Fruit fly (Drosophila melanogaster) whole organism, embryonic: ENCODE data around the gene CG7991.

Experiments
- Asciz ChIP-seq: fragments of 200-800 bp; sonication (Bioruptor generic); optimal IDR thresholded peaks from 2 replicates; lab custom pipeline; 2017; ENCODE audit warnings: missing biosample characterization, mild to moderate bottlenecking, missing genetic modification characterization, missing genetic modification reagents
- Bgb ChIP-seq: fragments of 200-800 bp; sonication (Bioruptor generic); IDR thresholded peaks from 2 replicates; pipeline ENCODE4 v1.3.6; 2022; ENCODE audit warnings: missing biosample characterization, missing genetic modification characterization; ENCODE audit not compliant: partially characterized antibody
- CG11504 ChIP-seq: fragments of 200-800 bp; sonication (Bioruptor generic); optimal IDR thresholded peaks from 3 replicates; lab custom pipeline; 2019; ENCODE audit warnings: missing biosample characterization, mild to moderate bottlenecking, missing genetic modification characterization, moderate library complexity
- CG12391 ChIP-seq: fragments of 200-800 bp; sonication (Bioruptor generic); optimal IDR thresholded peaks from 3 replicates; lab custom pipeline; 2018; ENCODE audit warnings: missing biosample characterization, mild to moderate bottlenecking, missing genetic modification characterization, moderate library complexity
- CG12659 ChIP-seq: fragments of 200-800 bp; sonication (Bioruptor generic); optimal IDR thresholded peaks from 3 replicates; lab custom pipeline; 2017; ENCODE audit warnings: mild to moderate bottlenecking, missing biosample characterization, missing genetic modification reagents, missing genetic modification characterization
- CG13424 ChIP-seq: fragments of 200-800 bp; sonication (Bioruptor generic); optimal IDR thresholded peaks from 2 replicates; lab custom pipeline; 2019; ENCODE audit warnings: missing biosample characterization, mild to moderate bottlenecking, missing genetic modification characterization, moderate library complexity
- CG14050 ChIP-seq: fragments of 200-800 bp; sonication (Bioruptor generic); IDR thresholded peaks from 3 replicates; pipeline ENCODE4 v1.3.6; 2022; ENCODE audit warnings: missing biosample characterization, missing genetic modification characterization
- CG14965 ChIP-seq: fragments of 200-800 bp; sonication (Bioruptor generic); optimal IDR thresholded peaks from 2 replicates; lab custom pipeline; 2016; ENCODE audit warnings: missing biosample characterization, missing genetic modification characterization, borderline replicate concordance
- CG17829 ChIP-seq: fragments of 200-800 bp; optimal IDR thresholded peaks from 2 replicates; lab custom pipeline; 2019; ENCODE audit warnings: missing biosample characterization, mild to moderate bottlenecking, missing genetic modification characterization, moderate library complexity
- CG2116 ChIP-seq: fragments of 200-800 bp; sonication (Bioruptor generic); optimal IDR thresholded peaks from 3 replicates; lab custom pipeline; 2018; ENCODE audit warnings: missing biosample characterization, mild to moderate bottlenecking, missing genetic modification characterization
- CG2889 ChIP-seq: fragments of 200-800 bp; sonication (Bioruptor generic); IDR thresholded peaks from 3 replicates; pipeline ENCODE4 v1.3.6; 2022; ENCODE audit warnings: missing biosample characterization, missing genetic modification characterization
- CG30431 ChIP-seq: fragments of 200-800 bp; sonication (Bioruptor generic); optimal IDR thresholded peaks from 2 replicates; lab custom pipeline; 2017; ENCODE audit warnings: missing biosample characterization, missing genetic modification characterization
- CG31388 ChIP-seq: fragments of 200-800 bp; sonication (Bioruptor generic); optimal IDR thresholded peaks from 2 replicates; lab custom pipeline; 2016; ENCODE audit warnings: missing biosample characterization, missing genetic modification characterization
- CG34224 ChIP-seq: fragments of 200-800 bp; sonication (Bioruptor generic); IDR thresholded peaks from 3 replicates; pipeline ENCODE4 v1.3.6; 2022; ENCODE audit warnings: missing biosample characterization, missing genetic modification characterization; ENCODE audit not compliant: partially characterized antibody
- CG3847 ChIP-seq: fragments of 200-800 bp; sonication (Bioruptor generic); IDR thresholded peaks from 2 replicates; pipeline ENCODE4 v1.3.6; 2022; ENCODE audit warnings: missing biosample characterization, missing genetic modification characterization
- CG4328 ChIP-seq: fragments of 200-800 bp; sonication (Bioruptor generic); optimal IDR thresholded peaks from 3 replicates; lab custom pipeline; 2017; ENCODE audit warnings: missing biosample characterization, missing genetic modification reagents, missing genetic modification characterization
- CG6689 ChIP-seq: fragments of 200-800 bp; sonication (Bioruptor generic); IDR thresholded peaks from 2 replicates; pipeline ENCODE4 v1.3.6; 2022; ENCODE audit warnings: missing biosample characterization, missing genetic modification characterization
- CG6765 ChIP-seq: fragments of 200-800 bp; sonication (Bioruptor generic); optimal IDR thresholded peaks from 3 replicates; lab custom pipeline; 2017; ENCODE audit warnings: missing biosample characterization, mild to moderate bottlenecking, missing genetic modification characterization
- CG8089 ChIP-seq: fragments of 200-800 bp; sonication (Bioruptor generic); optimal IDR thresholded peaks from 3 replicates; lab custom pipeline; 2016; ENCODE audit warnings: missing biosample characterization, missing genetic modification characterization
- CG8359 ChIP-seq: fragments of 200-800 bp; sonication (Bioruptor generic); optimal IDR thresholded peaks from 2 replicates; lab custom pipeline; 2017; ENCODE audit warnings: missing biosample characterization, mild to moderate bottlenecking, missing genetic modification characterization, borderline replicate concordance
- CG8765 ChIP-seq: fragments of 200-800 bp; sonication (Bioruptor generic); IDR thresholded peaks from 2 replicates; pipeline ENCODE4 v1.3.6; 2022; ENCODE audit warnings: missing biosample characterization, missing genetic modification characterization
- CG8944 ChIP-seq: fragments of 200-800 bp; sonication (Bioruptor generic); optimal IDR thresholded peaks from 3 replicates; lab custom pipeline; 2016; ENCODE audit warnings: missing biosample characterization, missing genetic modification characterization
- CG9817 ChIP-seq: fragments of 200-800 bp; sonication (Bioruptor generic); optimal IDR thresholded peaks from 2 replicates; lab custom pipeline; 2018; ENCODE audit warnings: missing biosample characterization, mild to moderate bottlenecking, missing genetic modification characterization, moderate library complexity
- D19B ChIP-seq: fragments of 200-800 bp; sonication (Bioruptor generic); optimal IDR thresholded peaks from 2 replicates; lab custom pipeline; 2017; ENCODE audit warnings: missing biosample characterization, mild to moderate bottlenecking, missing genetic modification characterization
- Dip2 ChIP-seq: fragments of 200-800 bp; sonication (Bioruptor generic); IDR thresholded peaks from 2 replicates; pipeline ENCODE4 v1.3.6; 2022; ENCODE audit warnings: missing biosample characterization, missing genetic modification characterization
- Doc3 ChIP-seq: fragments of 200-800 bp; sonication (Bioruptor generic); IDR thresholded peaks from 3 replicates; pipeline ENCODE4 v1.3.6; 2022; ENCODE audit warnings: missing biosample characterization, missing genetic modification characterization; ENCODE audit not compliant: partially characterized antibody
- Gug ChIP-seq: fragments of 200-800 bp; sonication (Bioruptor generic); IDR thresholded peaks from 4 replicates; pipeline ENCODE4 v1.3.6; 2022; ENCODE audit warnings: missing biosample characterization, missing genetic modification characterization
- Hr78 ChIP-seq, 2 experiments: fragments of 200-800 bp in 1 of 2; fragments of >200 bp in 1 of 2; sonication (Bioruptor generic) in 1 of 2; optimal IDR thresholded peaks; 2 replicates each; lab custom pipeline; 2017 to 2019; ENCODE audit warnings: missing biosample characterization in 2 of 2, missing genetic modification characterization in 2 of 2, mild to moderate bottlenecking in 1 of 2, moderate library complexity in 1 of 2
- Jarid2 ChIP-seq: fragments of 200-800 bp; sonication (Bioruptor generic); optimal IDR thresholded peaks from 3 replicates; lab custom pipeline; 2017; ENCODE audit warnings: mild to moderate bottlenecking, missing biosample characterization, missing genetic modification reagents, missing genetic modification characterization
- Kr ChIP-seq: fragments of 200-800 bp; sonication (Bioruptor generic); optimal IDR thresholded peaks from 2 replicates; lab custom pipeline; 2017; ENCODE audit warnings: missing biosample characterization, mild to moderate bottlenecking, missing genetic modification characterization
- Rx ChIP-seq: fragments of 200-800 bp; sonication (Bioruptor generic); IDR thresholded peaks from 2 replicates; pipeline ENCODE4 v1.3.6; 2022; ENCODE audit warnings: missing biosample characterization, missing genetic modification characterization
- ash1 ChIP-seq: fragments of 200-800 bp; sonication (Bioruptor generic); optimal IDR thresholded peaks from 2 replicates; lab custom pipeline; 2018; ENCODE audit warnings: missing biosample characterization, mild to moderate bottlenecking, missing genetic modification characterization
- bab2 ChIP-seq: fragments of 200-800 bp; sonication (Bioruptor generic); optimal IDR thresholded peaks from 2 replicates; lab custom pipeline; 2016; ENCODE audit warnings: missing biosample characterization, missing genetic modification characterization
- ci ChIP-seq: fragments of 200-800 bp; sonication (Bioruptor generic); IDR thresholded peaks from 3 replicates; pipeline ENCODE4 v1.3.6; 2022; ENCODE audit warnings: missing biosample characterization, missing genetic modification characterization
- croc ChIP-seq: fragments of 200-800 bp; sonication (Bioruptor generic); conservative IDR thresholded peaks from 3 replicates; pipeline ENCODE4 v1.3.6; 2022; ENCODE audit warnings: missing biosample characterization, missing genetic modification characterization
- ems ChIP-seq: fragments of 200-800 bp; sonication (Bioruptor generic); optimal IDR thresholded peaks from 3 replicates; lab custom pipeline; 2016; ENCODE audit warnings: missing biosample characterization, missing genetic modification characterization
- gce ChIP-seq: fragments of 200-800 bp; sonication (Bioruptor generic); IDR thresholded peaks from 3 replicates; pipeline ENCODE4 v1.3.6; 2022; ENCODE audit warnings: missing biosample characterization, missing genetic modification characterization
- h ChIP-seq: fragments of >200 bp; optimal IDR thresholded peaks from 2 replicates; lab custom pipeline; 2017
- hb ChIP-seq: fragments of 200-800 bp; sonication (Bioruptor generic); IDR thresholded peaks from 3 replicates; pipeline ENCODE4 v1.3.6; 2022; ENCODE audit warnings: missing biosample characterization, missing genetic modification characterization; ENCODE audit not compliant: partially characterized antibody
- hkb ChIP-seq, 2 experiments: fragments of 200-800 bp in 1 of 2; fragments of >200 bp in 1 of 2; sonication (Bioruptor generic) in 1 of 2; IDR thresholded peaks in 1 of 2; optimal IDR thresholded peaks in 1 of 2; 2 replicates each; pipeline versions ENCODE4 v1.3.6 to Lab custom; 2017 to 2022; ENCODE audit warnings: missing biosample characterization in 1 of 2, missing genetic modification characterization in 1 of 2
- ind ChIP-seq: fragments of 200-800 bp; sonication (Bioruptor generic); optimal IDR thresholded peaks from 3 replicates; lab custom pipeline; 2016; ENCODE audit warnings: missing biosample characterization, missing genetic modification characterization
- klu ChIP-seq: fragments of 200-800 bp; sonication (Bioruptor generic); IDR thresholded peaks from 2 replicates; pipeline ENCODE4 v1.3.6; 2022; ENCODE audit warnings: missing biosample characterization, missing genetic modification characterization
- lmd ChIP-seq: fragments of 200-800 bp; sonication (Bioruptor generic); IDR thresholded peaks from 2 replicates; pipeline ENCODE4 v1.3.6; 2022; ENCODE audit warnings: missing biosample characterization, missing genetic modification characterization
- luna ChIP-seq: fragments of 200-800 bp; sonication (Bioruptor generic); optimal IDR thresholded peaks from 2 replicates; lab custom pipeline; 2016; ENCODE audit warnings: missing biosample characterization, missing genetic modification characterization
- pnt ChIP-seq: fragments of 200-800 bp; sonication (Bioruptor generic); optimal IDR thresholded peaks from 3 replicates; lab custom pipeline; 2016; ENCODE audit warnings: missing biosample characterization, missing genetic modification characterization
- shn ChIP-seq: fragments of 200-800 bp; sonication (Bioruptor generic); optimal IDR thresholded peaks from 3 replicates; lab custom pipeline; 2016; ENCODE audit warnings: missing biosample characterization, missing genetic modification characterization
- sisA ChIP-seq: fragments of 200-800 bp; sonication (Bioruptor generic); IDR thresholded peaks from 2 replicates; pipeline ENCODE4 v1.3.6; 2022; ENCODE audit warnings: missing biosample characterization, missing genetic modification characterization
- tll ChIP-seq, 2 experiments: fragments of 200-800 bp in 1 of 2; fragments of >200 bp in 1 of 2; sonication (Bioruptor generic) in 1 of 2; optimal IDR thresholded peaks; 2 replicates each; lab custom pipeline; 2017 to 2019; ENCODE audit warnings: missing biosample characterization in 2 of 2, missing genetic modification characterization in 2 of 2, mild to moderate bottlenecking in 1 of 2, moderate library complexity in 1 of 2
- wor ChIP-seq: fragments of 200-800 bp; sonication (Bioruptor generic); IDR thresholded peaks from 2 replicates; pipeline ENCODE4 v1.3.6; 2022; ENCODE audit warnings: missing biosample characterization, missing genetic modification characterization

The CG7991 gene

DNA sequence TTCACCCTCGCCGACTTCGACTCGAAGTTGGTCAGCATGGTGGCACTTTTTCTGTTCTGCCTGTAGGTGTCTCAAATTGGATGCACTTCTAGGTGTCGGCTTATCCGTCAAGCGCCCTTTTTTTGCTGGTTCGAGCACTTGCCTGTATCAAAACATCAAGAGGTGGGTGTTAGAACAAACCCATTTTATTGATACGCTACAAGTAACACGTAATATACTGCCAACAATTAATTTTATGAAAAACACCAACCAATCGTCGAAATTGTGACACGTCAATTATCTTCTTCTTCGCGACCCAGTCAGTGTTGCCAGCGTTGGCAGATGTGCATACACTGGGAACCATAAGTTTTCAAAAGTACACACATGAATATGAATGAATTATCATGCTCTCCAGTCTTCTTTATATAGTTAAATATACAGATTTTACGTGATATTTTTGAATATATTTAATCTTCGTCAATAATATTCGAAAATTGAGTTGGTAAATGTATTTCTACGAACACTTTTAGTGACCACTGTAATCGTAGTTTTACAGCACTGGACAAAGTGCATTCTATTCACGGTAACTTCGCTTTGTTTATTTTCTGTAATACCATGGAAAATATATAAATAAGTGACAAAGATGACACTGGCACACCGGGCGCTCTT, 29.5 kb upstream of the CG7991 start, which contains the start of the genes alphaCOP and CG13919 (continued):
- TF ChIP-seq ci (peak; percentile 97), ash1 (GFP tag; lab: Kevin White, UChicago) (peak; percentile 7), CG8765 (GFP tag; lab: Robert Waterston, UW) (peak; percentile 94), Hr78 (GFP tag; optimal IDR thresholded peaks at IDR 0.05; lab: Kevin White, UChicago) (peak in 1 of 2 experiments; percentile 93), CG6689 (peak; percentile 97), CG8359 (GFP tag; lab: Kevin White, UChicago) (peak; percentile 79), CG6765 (peak; percentile 89), shn (GFP tag; lab: Kevin White, UChicago) (peak; percentile 84), CG12659 (peak; percentile 98), klu (GFP tag; lab: Robert Waterston, UW) (peak; percentile 89), Asciz (GFP tag; lab: Kevin White, UChicago) (no peak), D19B (peak; percentile 86), CG13424 (tag; lab: Kevin White, UChicago) (peak; percentile 97), hkb (optimal IDR thresholded peaks at IDR 0.05; lab: Kevin White, UChicago) (no peak), hkb (GFP tag; IDR thresholded peaks at IDR 0.05; lab: Robert Waterston, UW) (peak; percentile 94), Kr (GFP tag; lab: Kevin White, UChicago) (no peak), luna (GFP tag; lab: Kevin White, UChicago) (peak; percentile 72), CG8089 (peak; percentile 80), CG34224 (GFP tag; lab: Robert Waterston, UW) (0 out of 3 replicates have a peak, but pooled peaks have one; percentile 38), Bgb (no peak), Rx (GFP tag; lab: Robert Waterston, UW) (peak; percentile 92), wor (GFP tag; lab: Robert Waterston, UW) (peak; percentile 96), CG2889 (GFP tag; lab: Robert Waterston, UW) (peak; percentile 98), CG14965 (peak; percentile 47), pnt (GFP tag; lab: Kevin White, UChicago) (peak; percentile 89), CG12391 (tag; lab: Kevin White, UChicago) (peak; percentile 98), CG31388 (peak; percentile 89), bab2 (peak; percentile 96), Dip2 (GFP tag; lab: Robert Waterston, UW) (peak; percentile 53), CG11504 (tag; lab: Kevin White, UChicago) (peak; percentile 92), CG4328 (peak; percentile 85), sisA (peak; percentile 92), CG30431 (GFP tag; lab: Kevin White, UChicago) (peak; percentile 93), Doc3 (GFP tag; lab: Robert Waterston, UW) (no peak), CG3847 (GFP tag; lab: Robert Waterston, UW) (peak; percentile 98), CG14050 (GFP tag; lab: Robert Waterston, UW) (peak; percentile 97), CG17829 (tag; lab: Kevin White, UChicago) (peak; percentile 95), Gug (GFP tag; lab: Robert Waterston, UW) (peak; percentile 90), lmd (GFP tag; lab: Robert Waterston, UW) (peak; percentile 97), ems (GFP tag; lab: Kevin White, UChicago) (peak; percentile 96), hb (GFP tag; lab: Robert Waterston, UW) (no peak), croc (GFP tag; lab: Robert Waterston, UW) (peak; percentile 95), CG8944 (GFP tag; lab: Kevin White, UChicago) (peak; percentile 85), CG2116 (GFP tag; lab: Kevin White, UChicago) (peak; percentile 86), gce (GFP tag; lab: Robert Waterston, UW) (peak; percentile 95), Jarid2 (GFP tag; lab: Kevin White, UChicago) (peak; percentile 11), ind (GFP tag; lab: Kevin White, UChicago) (peak; percentile 95), CG9817 (tag; lab: Kevin White, UChicago) (peak; percentile 95), h (lab: Kevin White, UChicago) (no peak), tll (GFP tag; optimal IDR thresholded peaks at IDR 0.05; lab: Kevin White, UChicago) (peak in 1 of 2 experiments; percentile 62)
